3 fruit fly cellular contexts compared by ENCODE assay signal in the genomic region with DNA sequence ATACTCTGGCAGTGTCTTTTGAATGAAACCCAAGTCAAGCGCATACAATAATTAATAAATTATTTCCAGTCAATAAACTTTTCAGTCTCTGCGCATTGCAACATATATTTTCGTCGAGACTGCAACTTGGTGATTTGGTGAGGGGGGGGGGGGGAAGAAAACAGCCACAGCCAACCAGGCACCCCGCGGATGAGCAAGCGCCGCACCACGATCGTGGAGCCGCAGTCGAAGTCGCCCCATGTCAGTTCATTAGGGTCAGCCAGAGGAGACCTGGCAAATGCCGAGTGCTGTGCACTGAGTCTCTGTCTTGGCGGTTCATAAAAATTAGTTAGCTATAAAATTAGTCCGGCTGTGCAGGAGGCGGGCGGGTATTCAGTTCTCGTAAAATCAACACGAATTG.
A peak's percentile ranks its signal among the peaks of the same experiment; 100 is the strongest.
TF ChIP-seq lines count a peak whose summit lies in the region.

No protein-coding gene starts in this region.

- no peak for TF ChIP-seq CTCF in whole organism, embryonic (GFP tag; optimal IDR thresholded peaks at IDR 0.05; lab: Kevin White, UChicago)

TF ChIP-seq in whole organism, embryonic, 481 proteins besides CTCF, POLR2A, EP300 and RAD21:
- no peak for TF ChIP-seq mam (GFP tag; optimal IDR thresholded peaks at IDR 0.05; lab: Kevin White, UChicago)
- no peak for TF ChIP-seq CG5953 (GFP tag; IDR thresholded peaks at IDR 0.05; lab: Robert Waterston, UW)
- TF ChIP-seq CG11504 (tag; optimal IDR thresholded peaks at IDR 0.05; lab: Kevin White, UChicago) = peak; percentile 49
- TF ChIP-seq CG2199 (GFP tag; IDR thresholded peaks at IDR 0.05; lab: Robert Waterston, UW) = 0 out of 3 replicates have a peak, but pooled peaks have one; percentile 40
- no peak for TF ChIP-seq Eip74EF (GFP tag; optimal IDR thresholded peaks at IDR 0.05; lab: Kevin White, UChicago)
- peak in 1 of 2 experiments; percentile 73 for TF ChIP-seq Hr78 (GFP tag; optimal IDR thresholded peaks at IDR 0.05; lab: Kevin White, UChicago)
- TF ChIP-seq onecut (GFP tag; IDR thresholded peaks at IDR 0.05; lab: Robert Waterston, UW) = no peak
- peak; percentile 79 for TF ChIP-seq crol (GFP tag; IDR thresholded peaks at IDR 0.05; lab: Robert Waterston, UW)

TF ChIP-seq in whole organism, prepupa, 60 proteins besides CTCF, POLR2A, EP300 and RAD21:
- TF ChIP-seq eg (GFP tag; IDR thresholded peaks at IDR 0.05; lab: Robert Waterston, UW) (0 out of 3 replicates have a peak, but pooled peaks have one; percentile 8), svp (GFP tag; lab: Kevin White, UChicago) (peak; percentile 31), CG8119 (GFP tag; IDR thresholded peaks at IDR 0.05; lab: Robert Waterston, UW) (no peak), CG31627 (GFP tag; optimal IDR thresholded peaks at IDR 0.05; lab: Kevin White, UChicago) (no peak), Gug (GFP tag; IDR thresholded peaks at IDR 0.05; lab: Robert Waterston, UW) (no peak), achi (GFP tag; optimal IDR thresholded peaks at IDR 0.05; lab: Kevin White, UChicago) (no peak), Blimp-1 (GFP tag; optimal IDR thresholded peaks at IDR 0.05; lab: Kevin White, UChicago) (no peak), OdsH (GFP tag; optimal IDR thresholded peaks at IDR 0.05; lab: Kevin White, UChicago) (no peak), CG9139 (GFP tag; optimal IDR thresholded peaks at IDR 0.05; lab: Kevin White, UChicago) (no peak), Hr39 (GFP tag; optimal IDR thresholded peaks at IDR 0.05; lab: Kevin White, UChicago) (no peak), Sox15 (GFP tag; optimal IDR thresholded peaks at IDR 0.05; lab: Kevin White, UChicago) (no peak)

TF ChIP-seq in whole organism, wandering third instar larva, 38 proteins besides CTCF, POLR2A, EP300 and RAD21:
- TF ChIP-seq Dfd (GFP tag; optimal IDR thresholded peaks at IDR 0.05; lab: Kevin White, UChicago) (peak; percentile 65), Jra (GFP tag; optimal IDR thresholded peaks at IDR 0.05; lab: Kevin White, UChicago) (no peak), dl (GFP tag; optimal IDR thresholded peaks at IDR 0.05; lab: Kevin White, UChicago; ENCODE audit: insufficient read depth in 1 of 2, partially characterized antibody in 2 of 2) (no peak), N (GFP tag; optimal IDR thresholded peaks at IDR 0.05; lab: Kevin White, UChicago) (no peak), woc (GFP tag; optimal IDR thresholded peaks at IDR 0.05; lab: Kevin White, UChicago) (no peak), pan (optimal IDR thresholded peaks at IDR 0.05; lab: Kevin White, UChicago) (no peak), Hr78 (GFP tag; optimal IDR thresholded peaks at IDR 0.05; lab: Kevin White, UChicago) (no peak)
